Worm (Caenorhabditis elegans) whole organism, L4 larva: ENCODE measurements around the gene try-5.
A peak's percentile ranks its signal among the peaks of the same experiment; 100 is the strongest.
"Not testable (repeated sequence)": the region's sequence is repeated elsewhere in the genome, so short reads cannot be mapped to it uniquely, and the experiment has no call there.

Experiments
- R02D3.7 ChIP-seq: fragments of 150-350 bp; sonication (generic microtip); optimal IDR thresholded peaks from 3 replicates; lab custom pipeline; 2014; ENCODE audit warnings: missing biosample characterization, missing genetic modification characterization
- Y48G9A.11 ChIP-seq: fragments of 200-800 bp; sonication (Bioruptor generic); IDR thresholded peaks from 2 replicates; pipeline ENCODE4 v1.3.6; 2022; ENCODE audit warnings: missing genetic modification reagents, missing genetic modification characterization, missing compliant biosample characterization
- ama-1 ChIP-seq: fragments of 150-350 bp; optimal IDR thresholded peaks from 2 replicates; lab custom pipeline; 2014; ENCODE audit warnings: inconsistent platforms, mixed read lengths
- pha-4 ChIP-seq, 2 experiments: fragments of 150-350 bp in 1 of 2; fragments of 200-800 bp in 1 of 2; sonication (Bioruptor generic) in 1 of 2; IDR thresholded peaks in 1 of 2; optimal IDR thresholded peaks in 1 of 2; 2 replicates each; pipeline versions ENCODE4 v1.3.6 to Lab custom; 2014 to 2022; ENCODE audit warnings: missing genetic modification characterization in 2 of 2, missing genetic modification reagents in 2 of 2, missing biosample characterization in 1 of 2, missing compliant biosample characterization in 1 of 2
- pqm-1 ChIP-seq: sonication (generic microtip); optimal IDR thresholded peaks from 2 replicates; lab custom pipeline; 2017; ENCODE audit warnings: missing biosample characterization, missing genetic modification characterization
- snpc-4 ChIP-seq: fragments of 150-350 bp; optimal IDR thresholded peaks from 2 replicates; lab custom pipeline; 2014; ENCODE audit warnings: missing biosample characterization, missing genetic modification characterization

ce11 chrV:9341814-9342213, 5.0 kb upstream of the try-5 start:
- not testable (repeated sequence) for TF ChIP-seq pqm-1 (tag; lab: Kevin White, UChicago); R02D3.7 (tag; lab: Kevin White, UChicago); pha-4 (tag; optimal IDR thresholded peaks at IDR 0.05; lab: Kevin White, UChicago); snpc-4 (tag; lab: Kevin White, UChicago); ama-1
- TF ChIP-seq pha-4 (GFP tag; IDR thresholded peaks at IDR 0.05; lab: Robert Waterston, UW) (peak; percentile 87; the same call in 1 of the 2 replicates), Y48G9A.11 (GFP tag; lab: Robert Waterston, UW) (peak; percentile 75)
